Fruit fly (Drosophila melanogaster): ENCODE data around the gene Dif.

DNA sequence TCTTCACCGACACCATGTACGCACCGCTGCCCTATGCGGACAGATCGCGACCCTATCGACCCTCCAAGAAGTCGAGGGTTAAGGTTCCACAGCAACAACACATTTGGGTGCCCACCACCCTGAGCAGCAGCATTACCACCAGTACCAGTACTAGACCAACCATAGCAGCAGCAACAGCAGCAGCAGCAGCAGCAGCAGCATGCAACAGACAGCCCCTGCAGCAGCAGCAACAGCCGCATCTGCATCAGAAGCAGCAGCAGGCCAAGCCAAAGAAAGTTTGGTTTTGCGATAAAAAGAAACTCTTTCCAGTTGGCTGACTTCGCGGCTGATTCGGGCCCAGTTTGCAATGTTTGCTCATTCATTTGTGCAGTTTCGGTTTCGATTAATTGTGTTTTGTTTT, 30.5 kb downstream of the Dif start:
- TF ChIP-seq CG10669 (GFP tag; optimal IDR thresholded peaks at IDR 0.05) (no peak), Eip75B (GFP tag; optimal IDR thresholded peaks at IDR 0.05) (no peak), CG3919 (GFP tag; optimal IDR thresholded peaks at IDR 0.05) (no peak), CG9139 (GFP tag; optimal IDR thresholded peaks at IDR 0.05) (no peak), dsx (GFP tag; optimal IDR thresholded peaks at IDR 0.05; ENCODE audit: poor library complexity, severe bottlenecking) (no peak)
